Worm (Caenorhabditis elegans) whole organism, midembryonic: ENCODE results near the gene ZK1240.1.

ENCODE experiments used
- flt-1 ChIP-seq: fragments of 200-800 bp; sonication (Bioruptor generic); IDR thresholded peaks from 2 replicates; pipeline ENCODE4 v1.3.6; 2022; ENCODE audit warnings: missing genetic modification characterization, missing compliant biosample characterization
- med-1 ChIP-seq: sonication (generic microtip); optimal IDR thresholded peaks from 2 replicates; lab custom pipeline; 2017; ENCODE audit warnings: missing genetic modification characterization, mild to moderate bottlenecking, missing compliant biosample characterization, antibody characterized with exemption, missing genetic modification reagents; ENCODE audit not compliant: insufficient read depth
- ztf-29 ChIP-seq: fragments of 200-800 bp; sonication (Bioruptor generic); IDR thresholded peaks from 2 replicates; pipeline ENCODE4 v1.3.6; 2022; ENCODE audit warnings: missing genetic modification reagents, missing genetic modification characterization, missing compliant biosample characterization

DNA sequence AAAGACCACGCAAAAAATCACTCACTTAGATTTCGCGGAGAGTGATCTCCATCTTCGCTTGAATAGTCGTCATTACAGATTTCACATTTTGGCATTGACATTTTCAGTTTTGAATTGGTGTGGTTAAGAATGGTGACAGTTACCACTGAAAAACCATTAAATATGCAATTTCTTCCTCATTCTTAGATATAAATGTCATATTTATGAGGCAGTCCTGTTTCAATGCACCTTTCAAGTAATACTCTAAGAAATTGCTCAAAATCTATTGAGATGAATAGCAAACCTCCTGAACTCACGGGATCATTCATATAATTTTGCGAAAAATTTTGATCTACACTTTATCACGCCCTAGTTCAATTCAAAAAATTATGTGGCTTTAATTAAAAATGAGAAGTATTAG is 37.2 kb upstream of the ZK1240.1 start, which contains the start of gene K09F6.7:
- TF ChIP-seq ztf-29, result no peak
- TF ChIP-seq flt-1 (GFP tag; lab: Robert Waterston, UW), result no peak
- no peak for TF ChIP-seq med-1 (GFP tag; lab: Kevin White, UChicago)
